Worm (Caenorhabditis elegans) whole organism, L3 larva: ENCODE measurements around the gene T06C12.9.

Experiments used
- elt-1 ChIP-seq: fragments of 150-350 bp; optimal IDR thresholded peaks from 2 replicates; lab custom pipeline; 2014; ENCODE audit warnings: missing biosample characterization, missing genetic modification characterization
- jun-1 ChIP-seq: fragments of 150-350 bp; optimal IDR thresholded peaks from 2 replicates; lab custom pipeline; 2014; ENCODE audit warnings: missing biosample characterization, missing genetic modification reagents, missing genetic modification characterization
- unc-62 ChIP-seq: fragments of 150-350 bp; sonication (generic microtip); optimal IDR thresholded peaks from 4 replicates; lab custom pipeline; 2014; ENCODE audit warnings: missing biosample characterization, missing genetic modification reagents, missing genetic modification characterization

DNA sequence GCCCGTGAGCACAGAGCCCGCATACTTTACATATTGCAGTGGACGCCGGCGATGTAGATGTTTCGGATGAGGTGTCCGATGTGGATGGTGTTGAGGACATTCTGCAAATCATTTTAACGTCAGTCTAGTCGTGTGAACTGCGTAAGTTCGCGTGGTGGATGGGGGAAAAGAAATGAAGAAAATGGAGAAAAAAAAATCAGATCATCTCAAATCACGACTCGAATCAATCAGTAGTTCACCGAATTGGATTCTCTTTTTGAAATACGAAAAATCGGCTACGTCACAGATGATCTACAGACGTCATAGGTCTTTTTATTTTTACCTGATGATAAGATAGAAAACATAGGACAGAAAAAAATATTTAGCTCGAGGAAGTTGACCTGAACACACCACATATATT, 9.6 kb downstream of the T06C12.9 start, which contains the start of gene nhr-102:
- TF ChIP-seq jun-1 (tag; lab: Kevin White, UChicago) (no peak), elt-1 (no peak), unc-62 (GFP tag; lab: Kevin White, UChicago) (no peak)
